Fruit fly (Drosophila melanogaster) whole organism, embryonic: Measurements from ENCODE around the gene CAHbeta.

Experiments used
- Bdp1 ChIP-seq: fragments of 200-800 bp; sonication (Bioruptor generic); optimal IDR thresholded peaks from 3 replicates; lab custom pipeline; 2016; ENCODE audit warnings: missing biosample characterization, missing genetic modification characterization
- CG11398 ChIP-seq: fragments of 200-800 bp; sonication (Bioruptor generic); optimal IDR thresholded peaks from 2 replicates; lab custom pipeline; 2016; ENCODE audit warnings: missing biosample characterization, missing genetic modification characterization
- CG12299 ChIP-seq: fragments of 200-800 bp; sonication (Bioruptor generic); optimal IDR thresholded peaks from 2 replicates; lab custom pipeline; 2018; ENCODE audit warnings: missing biosample characterization, mild to moderate bottlenecking, missing genetic modification characterization
- CG15073 ChIP-seq: fragments of 200-800 bp; sonication (Bioruptor generic); optimal IDR thresholded peaks from 2 replicates; lab custom pipeline; 2016; ENCODE audit warnings: missing biosample characterization, missing genetic modification characterization
- CG16863 ChIP-seq: fragments of 200-800 bp; sonication (Bioruptor generic); optimal IDR thresholded peaks from 3 replicates; lab custom pipeline; 2016; ENCODE audit warnings: missing biosample characterization, missing genetic modification characterization
- CG17829 ChIP-seq: fragments of 200-800 bp; optimal IDR thresholded peaks from 2 replicates; lab custom pipeline; 2019; ENCODE audit warnings: missing biosample characterization, mild to moderate bottlenecking, missing genetic modification characterization, moderate library complexity
- CG18764 ChIP-seq: fragments of 200-800 bp; sonication (Bioruptor generic); optimal IDR thresholded peaks from 3 replicates; lab custom pipeline; 2016; ENCODE audit warnings: missing biosample characterization, missing genetic modification characterization
- CG2116 ChIP-seq: fragments of 200-800 bp; sonication (Bioruptor generic); optimal IDR thresholded peaks from 3 replicates; lab custom pipeline; 2018; ENCODE audit warnings: missing biosample characterization, mild to moderate bottlenecking, missing genetic modification characterization
- CG3065 ChIP-seq: fragments of 200-800 bp; sonication (Bioruptor generic); optimal IDR thresholded peaks from 2 replicates; lab custom pipeline; 2016; ENCODE audit warnings: missing biosample characterization, missing genetic modification characterization
- CG31388 ChIP-seq: fragments of 200-800 bp; sonication (Bioruptor generic); optimal IDR thresholded peaks from 2 replicates; lab custom pipeline; 2016; ENCODE audit warnings: missing biosample characterization, missing genetic modification characterization
- CG33557 ChIP-seq: fragments of 200-800 bp; sonication (Bioruptor generic); optimal IDR thresholded peaks from 2 replicates; lab custom pipeline; 2019; ENCODE audit warnings: missing biosample characterization, mild to moderate bottlenecking, missing genetic modification characterization, moderate library complexity
- CG3838 ChIP-seq: fragments of 200-800 bp; sonication (Bioruptor generic); optimal IDR thresholded peaks from 3 replicates; lab custom pipeline; 2016; ENCODE audit warnings: missing biosample characterization, missing genetic modification characterization
- CG7745 ChIP-seq: fragments of 200-800 bp; sonication (Bioruptor generic); optimal IDR thresholded peaks from 2 replicates; lab custom pipeline; 2018; ENCODE audit warnings: missing biosample characterization, mild to moderate bottlenecking, missing genetic modification characterization, moderate library complexity
- CG8388 ChIP-seq: fragments of 200-800 bp; sonication (Bioruptor generic); optimal IDR thresholded peaks from 2 replicates; lab custom pipeline; 2019; ENCODE audit warnings: missing biosample characterization, mild to moderate bottlenecking, missing genetic modification characterization, moderate library complexity
- CTCF ChIP-seq: fragments of 200-800 bp; sonication (Bioruptor generic); optimal IDR thresholded peaks from 2 replicates; lab custom pipeline; 2017; ENCODE audit warnings: missing biosample characterization, mild to moderate bottlenecking, missing genetic modification characterization, moderate library complexity
- CkIIα-i1 ChIP-seq: fragments of 200-800 bp; sonication (Bioruptor generic); IDR thresholded peaks from 2 replicates; pipeline ENCODE4 v1.3.6; 2022; ENCODE audit warnings: missing biosample characterization, missing genetic modification characterization
- CoRest ChIP-seq: fragments of 200-800 bp; sonication (Bioruptor generic); optimal IDR thresholded peaks from 3 replicates; lab custom pipeline; 2018; ENCODE audit warnings: missing biosample characterization, mild to moderate bottlenecking, missing genetic modification characterization, moderate library complexity
- Deaf1 ChIP-seq: fragments of 200-800 bp; optimal IDR thresholded peaks from 3 replicates; lab custom pipeline; 2019; ENCODE audit warnings: missing biosample characterization, mild to moderate bottlenecking, missing genetic modification characterization, moderate library complexity
- Doc3 ChIP-seq: fragments of 200-800 bp; sonication (Bioruptor generic); IDR thresholded peaks from 3 replicates; pipeline ENCODE4 v1.3.6; 2022; ENCODE audit warnings: missing biosample characterization, missing genetic modification characterization; ENCODE audit not compliant: partially characterized antibody
- E2f1 ChIP-seq: fragments of 200-800 bp; sonication (Bioruptor generic); IDR thresholded peaks from 2 replicates; pipeline ENCODE4 v1.3.6; 2022; ENCODE audit warnings: missing biosample characterization, missing genetic modification characterization
- ERR ChIP-seq: fragments of 200-800 bp; sonication (Bioruptor generic); optimal IDR thresholded peaks from 2 replicates; lab custom pipeline; 2016; ENCODE audit warnings: missing biosample characterization, missing genetic modification characterization
- GATAe ChIP-seq: fragments of 200-800 bp; sonication (Bioruptor generic); conservative IDR thresholded peaks from 2 replicates; pipeline ENCODE4 v1.3.6; 2022; ENCODE audit warnings: missing biosample characterization, missing genetic modification characterization
- Hmr ChIP-seq: fragments of 200-800 bp; sonication (Bioruptor generic); optimal IDR thresholded peaks from 3 replicates; lab custom pipeline; 2017; ENCODE audit warnings: mild to moderate bottlenecking, missing biosample characterization, missing genetic modification reagents, missing genetic modification characterization
- Hr51 ChIP-seq, 2 experiments: fragments of 200-800 bp; sonication (Bioruptor generic); optimal IDR thresholded peaks; 2 replicates in 1 of 2; 3 replicates in 1 of 2; lab custom pipeline; 2016 to 2018; ENCODE audit warnings: missing biosample characterization in 2 of 2, missing genetic modification characterization in 2 of 2, mild to moderate bottlenecking in 1 of 2, moderate library complexity in 1 of 2
- Hsf ChIP-seq: fragments of 200-800 bp; sonication (Bioruptor generic); optimal IDR thresholded peaks from 3 replicates; lab custom pipeline; 2016; ENCODE audit warnings: missing biosample characterization, missing genetic modification characterization
- MBD-R2 ChIP-seq: fragments of 200-800 bp; sonication (Bioruptor generic); IDR thresholded peaks from 2 replicates; pipeline ENCODE4 v1.3.6; 2022; ENCODE audit warnings: missing biosample characterization, missing genetic modification characterization
- Med ChIP-seq: fragments of 200-800 bp; sonication (Bioruptor generic); peaks from one replicate; lab custom pipeline; 2016; ENCODE audit warnings: missing biosample characterization, missing genetic modification characterization, mild to moderate bottlenecking, inconsistent platforms, moderate library complexity
- PHDP ChIP-seq: fragments of 200-800 bp; sonication (Bioruptor generic); optimal IDR thresholded peaks from 3 replicates; lab custom pipeline; 2018; ENCODE audit warnings: missing biosample characterization, mild to moderate bottlenecking, missing genetic modification characterization, moderate library complexity
- Poxn ChIP-seq: fragments of 200-800 bp; sonication (Bioruptor generic); IDR thresholded peaks from 2 replicates; pipeline ENCODE4 v1.3.6; 2022; ENCODE audit warnings: missing biosample characterization, missing genetic modification characterization
- Side ChIP-seq: fragments of 200-800 bp; sonication (Bioruptor generic); optimal IDR thresholded peaks from 2 replicates; lab custom pipeline; 2016; ENCODE audit warnings: missing biosample characterization, missing genetic modification characterization
- Spps ChIP-seq: fragments of 200-800 bp; sonication (Bioruptor generic); optimal IDR thresholded peaks from 2 replicates; lab custom pipeline; 2018; ENCODE audit warnings: missing biosample characterization, mild to moderate bottlenecking, missing genetic modification characterization
- Taf1 ChIP-seq: fragments of 200-800 bp; sonication (Bioruptor generic); IDR thresholded peaks from 2 replicates; pipeline ENCODE4 v1.3.6; 2022; ENCODE audit warnings: missing biosample characterization, missing genetic modification characterization
- Trl ChIP-seq, 3 experiments: fragments of >200 bp in 2 of 3; fragments of 200-800 bp in 1 of 3; sonication (Bioruptor generic) in 1 of 3; optimal IDR thresholded peaks; 2 replicates in 1 of 3; 3 replicates in 2 of 3; lab custom pipeline; 2016 to 2017; ENCODE audit warnings: missing biosample characterization in 1 of 3, missing genetic modification characterization in 1 of 3
- ash1 ChIP-seq: fragments of 200-800 bp; sonication (Bioruptor generic); optimal IDR thresholded peaks from 2 replicates; lab custom pipeline; 2018; ENCODE audit warnings: missing biosample characterization, mild to moderate bottlenecking, missing genetic modification characterization
- dimm ChIP-seq: fragments of 200-800 bp; sonication (Bioruptor generic); IDR thresholded peaks from 2 replicates; pipeline ENCODE4 v1.3.6; 2022; ENCODE audit warnings: missing biosample characterization, missing genetic modification characterization
- ems ChIP-seq: fragments of 200-800 bp; sonication (Bioruptor generic); optimal IDR thresholded peaks from 3 replicates; lab custom pipeline; 2016; ENCODE audit warnings: missing biosample characterization, missing genetic modification characterization
- gfzf ChIP-seq: fragments of 200-800 bp; sonication (Bioruptor generic); optimal IDR thresholded peaks from 2 replicates; lab custom pipeline; 2016; ENCODE audit warnings: missing biosample characterization, mild to moderate bottlenecking, missing genetic modification characterization, moderate library complexity
- gro ChIP-seq: fragments of 200-800 bp; sonication (Bioruptor generic); optimal IDR thresholded peaks from 2 replicates; lab custom pipeline; 2016; ENCODE audit warnings: missing biosample characterization, missing genetic modification characterization
- inv ChIP-seq: fragments of 200-800 bp; sonication (Bioruptor generic); IDR thresholded peaks from 2 replicates; pipeline ENCODE4 v1.3.6; 2022; ENCODE audit warnings: missing biosample characterization, missing genetic modification characterization; ENCODE audit not compliant: partially characterized antibody
- kay ChIP-seq: fragments of 200-800 bp; sonication (Bioruptor generic); optimal IDR thresholded peaks from 2 replicates; lab custom pipeline; 2016; ENCODE audit warnings: missing biosample characterization, missing genetic modification characterization
- klu ChIP-seq: fragments of 200-800 bp; sonication (Bioruptor generic); IDR thresholded peaks from 2 replicates; pipeline ENCODE4 v1.3.6; 2022; ENCODE audit warnings: missing biosample characterization, missing genetic modification characterization
- maf-S ChIP-seq: fragments of 200-800 bp; sonication (Bioruptor generic); optimal IDR thresholded peaks from 2 replicates; lab custom pipeline; 2016; ENCODE audit warnings: missing biosample characterization, missing genetic modification characterization
- nerfin-2 ChIP-seq: fragments of 200-800 bp; sonication (Bioruptor generic); IDR thresholded peaks from 2 replicates; pipeline ENCODE4 v1.3.6; 2022; ENCODE audit warnings: missing biosample characterization, missing genetic modification characterization; ENCODE audit not compliant: partially characterized antibody
- peb ChIP-seq: fragments of 200-800 bp; sonication (Bioruptor generic); IDR thresholded peaks from 2 replicates; pipeline ENCODE4 v1.3.6; 2022; ENCODE audit warnings: missing biosample characterization, missing genetic modification characterization
- pros ChIP-seq: fragments of 200-800 bp; sonication (Bioruptor generic); optimal IDR thresholded peaks from 3 replicates; lab custom pipeline; 2019; ENCODE audit warnings: missing biosample characterization, mild to moderate bottlenecking, missing genetic modification characterization, moderate library complexity
- ranshi ChIP-seq: fragments of 200-800 bp; sonication (Bioruptor generic); IDR thresholded peaks from 2 replicates; pipeline ENCODE4 v1.3.6; 2022; ENCODE audit warnings: missing biosample characterization, missing genetic modification characterization
- sens-2 ChIP-seq: fragments of 200-800 bp; sonication (Bioruptor generic); IDR thresholded peaks from 2 replicates; pipeline ENCODE4 v1.3.6; 2022; ENCODE audit warnings: missing biosample characterization, missing genetic modification characterization
- sna ChIP-seq: fragments of 200-800 bp; sonication (Bioruptor generic); IDR thresholded peaks from 2 replicates; pipeline ENCODE4 v1.3.6; 2022; ENCODE audit warnings: missing biosample characterization, missing genetic modification characterization; ENCODE audit not compliant: partially characterized antibody
- trh ChIP-seq: fragments of 200-800 bp; sonication (Bioruptor generic); optimal IDR thresholded peaks from 2 replicates; lab custom pipeline; 2016; ENCODE audit warnings: missing biosample characterization, missing genetic modification characterization
- vnd ChIP-seq: fragments of 200-800 bp; sonication (Bioruptor generic); IDR thresholded peaks from 3 replicates; pipeline ENCODE4 v1.3.6; 2022; ENCODE audit warnings: missing biosample characterization, missing genetic modification characterization; ENCODE audit not compliant: partially characterized antibody
- zf30C ChIP-seq: fragments of 200-800 bp; sonication (Bioruptor generic); optimal IDR thresholded peaks from 3 replicates; lab custom pipeline; 2018; ENCODE audit warnings: missing biosample characterization, mild to moderate bottlenecking, missing genetic modification characterization
- zfh2 ChIP-seq: fragments of 200-800 bp; sonication (Bioruptor generic); optimal IDR thresholded peaks from 2 replicates; lab custom pipeline; 2016; ENCODE audit warnings: missing biosample characterization, missing genetic modification characterization

CAHbeta gene

DNA sequence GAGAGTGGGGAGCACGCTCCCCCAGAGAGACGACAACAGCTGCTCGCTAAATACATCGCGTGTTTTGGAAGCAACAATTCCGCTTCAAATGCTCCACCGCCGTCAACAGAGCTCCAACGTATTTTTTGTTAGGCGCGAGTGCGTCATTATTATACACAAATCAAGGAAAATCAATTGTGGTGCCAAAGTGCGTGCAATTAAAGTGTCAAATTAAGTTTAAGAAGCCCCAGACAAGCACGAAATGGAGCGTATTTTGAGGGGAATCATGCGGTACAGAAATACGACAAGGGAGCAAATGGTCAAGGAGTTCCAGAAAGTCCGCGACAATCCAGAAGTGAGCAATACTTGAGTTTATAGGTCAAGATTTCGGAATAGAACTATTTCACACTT is at the start of gene CAHbeta (continued):
- TF ChIP-seq Hr51 (GFP tag; optimal IDR thresholded peaks at IDR 0.05; lab: Kevin White, UChicago) (peak in 1 of 2 experiments; percentile 13), ERR (GFP tag; lab: Kevin White, UChicago) (no peak), peb (GFP tag; lab: Robert Waterston, UW) (no peak), Taf1 (GFP tag; lab: Robert Waterston, UW) (no peak), CG8388 (GFP tag; lab: Kevin White, UChicago) (no peak), sens-2 (no peak), Side (no peak), inv (GFP tag; lab: Robert Waterston, UW) (no peak), Hmr (GFP tag; lab: Kevin White, UChicago) (no peak), Doc3 (GFP tag; lab: Robert Waterston, UW) (peak; percentile 42; the same call in 1 of the 3 replicates), Poxn (GFP tag; lab: Robert Waterston, UW) (no peak), CoRest (no peak), Hsf (GFP tag; lab: Kevin White, UChicago) (no peak), pros (GFP tag; lab: Kevin White, UChicago) (no peak), MBD-R2 (GFP tag; lab: Robert Waterston, UW) (no peak), CG2116 (GFP tag; lab: Kevin White, UChicago) (no peak), Spps (tag; lab: Kevin White, UChicago) (no peak), Deaf1 (tag; lab: Kevin White, UChicago) (no peak), Bdp1 (GFP tag; lab: Kevin White, UChicago) (no peak), maf-S (GFP tag; lab: Kevin White, UChicago) (no peak), CG11398 (GFP tag; lab: Kevin White, UChicago) (no peak), ems (GFP tag; lab: Kevin White, UChicago) (no peak), trh (GFP tag; lab: Kevin White, UChicago) (no peak), sna (no peak), CTCF (no peak), Trl (optimal IDR thresholded peaks at IDR 0.05; lab: Kevin White, UChicago) (peak; percentile 80 to 93), Trl (GFP tag; optimal IDR thresholded peaks at IDR 0.05; lab: Kevin White, UChicago) (no peak), CG15073 (GFP tag; lab: Kevin White, UChicago) (no peak), PHDP (tag; lab: Kevin White, UChicago) (no peak), CG3838 (GFP tag; lab: Kevin White, UChicago) (no peak), kay (GFP tag; lab: Kevin White, UChicago) (peak; percentile 15), zfh2 (GFP tag; lab: Kevin White, UChicago) (no peak), nerfin-2 (no peak), CG12299 (tag; lab: Kevin White, UChicago) (peak; percentile 56), gfzf (GFP tag; lab: Kevin White, UChicago) (no peak), CG33557 (GFP tag; lab: Kevin White, UChicago) (no peak), CG17829 (tag; lab: Kevin White, UChicago) (no peak), vnd (GFP tag; lab: Robert Waterston, UW) (no peak), Med (GFP tag; lab: Kevin White, UChicago) (peak; percentile 82), CG3065 (GFP tag; lab: Kevin White, UChicago) (no peak), CkIIα-i1 (GFP tag; lab: Robert Waterston, UW) (no peak), CG31388 (no peak), klu (GFP tag; lab: Robert Waterston, UW) (no peak), ash1 (no peak), ranshi (GFP tag; lab: Robert Waterston, UW) (no peak), gro (peak; percentile 36), CG7745 (tag; lab: Kevin White, UChicago) (no peak), CG18764 (GFP tag; lab: Kevin White, UChicago) (no peak), CG16863 (GFP tag; lab: Kevin White, UChicago) (no peak), zf30C (GFP tag; lab: Kevin White, UChicago) (no peak), dimm (GFP tag; lab: Robert Waterston, UW) (no peak), E2f1 (GFP tag; lab: Robert Waterston, UW) (no peak), GATAe (GFP tag; lab: Robert Waterston, UW) (no peak)
